Fruit fly (Drosophila melanogaster) Kc167 (cell line): ENCODE data around the gene CG12011.

Source experiments
- Myc ChIP-seq: fragments of >200 bp; optimal IDR thresholded peaks from 2 replicates; lab custom pipeline; 2017; ENCODE audit warnings: missing external identifiers
- Sin3A ChIP-seq: fragments of >200 bp; optimal IDR thresholded peaks from 2 replicates; lab custom pipeline; 2018; ENCODE audit warnings: missing external identifiers
- h ChIP-seq: fragments of >200 bp; optimal IDR thresholded peaks from 3 replicates; lab custom pipeline; 2018; ENCODE audit warnings: missing external identifiers
- insv ChIP-seq: fragments of >200 bp; optimal IDR thresholded peaks from 3 replicates; lab custom pipeline; 2018; ENCODE audit warnings: missing external identifiers
- psq ChIP-seq: fragments of >200 bp; optimal IDR thresholded peaks from 2 replicates; lab custom pipeline; 2017; ENCODE audit warnings: missing external identifiers
- ttk ChIP-seq: sonication (Bioruptor generic); optimal IDR thresholded peaks from 2 replicates; lab custom pipeline; 2017; ENCODE audit warnings: missing external identifiers

CG12011 gene

dm6 chr3L:1690727-1691413 lies 3.5 kb upstream of the CG12011 start:
- TF ChIP-seq Myc (lab: Kevin White, UChicago) (no peak), Sin3A (lab: Kevin White, UChicago) (no peak), insv (lab: Kevin White, UChicago) (no peak), ttk (lab: Kevin White, UChicago) (no peak), h (lab: Kevin White, UChicago) (no peak), psq (lab: Kevin White, UChicago) (no peak)

dm6 chr3L:1692122-1692786 lies 2.2 kb upstream of the CG12011 start:
- TF ChIP-seq insv (lab: Kevin White, UChicago), result no peak
- no peak for TF ChIP-seq Myc (lab: Kevin White, UChicago)
- TF ChIP-seq ttk (lab: Kevin White, UChicago), result no peak
- no peak for TF ChIP-seq h (lab: Kevin White, UChicago)
- no peak for TF ChIP-seq psq (lab: Kevin White, UChicago)
- TF ChIP-seq Sin3A (lab: Kevin White, UChicago), result no peak

DNA sequence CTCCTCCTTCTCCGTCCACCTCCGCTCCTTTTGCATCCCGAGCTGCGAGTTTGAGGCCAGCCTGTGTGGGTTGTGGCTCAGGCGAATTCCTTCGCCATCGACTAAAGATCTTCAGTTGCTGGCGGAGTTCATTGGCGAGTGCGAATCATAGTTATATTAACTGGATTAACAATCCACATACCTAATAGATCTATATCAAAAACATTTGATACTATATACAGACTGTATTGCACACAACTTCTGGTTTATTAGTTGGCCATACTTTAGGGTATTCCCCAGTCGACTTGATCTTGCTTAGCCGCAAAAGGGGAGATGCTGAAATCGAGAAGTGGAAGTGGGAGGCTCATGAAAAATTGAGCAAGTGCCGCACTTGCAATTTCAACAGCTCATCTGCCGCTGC lies 1.6 kb upstream of the CG12011 start:
- TF ChIP-seq ttk (lab: Kevin White, UChicago) (no peak), Myc (lab: Kevin White, UChicago) (no peak), h (lab: Kevin White, UChicago) (no peak), insv (lab: Kevin White, UChicago) (no peak), Sin3A (lab: Kevin White, UChicago) (no peak), psq (lab: Kevin White, UChicago) (no peak)

DNA sequence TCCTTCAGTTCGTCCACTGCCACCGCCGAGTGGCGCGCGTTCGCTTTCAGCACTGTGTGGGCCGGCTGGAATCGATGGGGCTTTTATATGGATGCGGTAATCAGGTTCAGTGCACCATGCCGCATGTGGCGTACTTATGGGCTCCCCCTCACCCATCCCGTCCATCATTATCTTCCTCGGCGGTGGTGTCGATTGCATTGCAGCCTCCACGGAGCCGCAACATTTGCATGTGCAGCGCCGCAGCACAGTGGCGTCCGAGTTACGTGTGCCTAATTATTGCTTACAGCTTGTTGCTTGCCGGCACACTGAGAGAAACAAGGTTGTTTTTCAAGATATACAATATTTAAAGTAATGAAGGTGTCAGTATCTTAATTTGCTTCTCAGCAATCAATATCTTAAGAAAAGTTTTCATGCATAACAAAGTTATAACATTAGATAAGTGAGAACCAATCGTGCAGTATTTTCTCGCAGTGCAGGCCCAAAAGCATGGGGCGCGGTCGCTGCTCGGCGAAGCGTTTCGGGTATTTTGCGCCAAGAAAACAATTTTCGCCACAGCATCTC lies 8.0 kb downstream of the CG12011 start, which contains the start of gene CG13931:
TSS of gene CG13931 (minus strand) at position 41 of the 561 bp plus-strand sequence.
- TF ChIP-seq Sin3A (lab: Kevin White, UChicago) (no peak), ttk (lab: Kevin White, UChicago) (no peak), insv (lab: Kevin White, UChicago) (no peak), psq (lab: Kevin White, UChicago) (no peak), h (lab: Kevin White, UChicago) (no peak), Myc (lab: Kevin White, UChicago) (no peak)

- TF ChIP-seq insv (lab: Kevin White, UChicago) (no peak), Sin3A (lab: Kevin White, UChicago) (no peak), h (lab: Kevin White, UChicago) (no peak), Myc (lab: Kevin White, UChicago) (no peak)
Measured at dm6 chr3L:1709161-1709560, 14.7 kb downstream of the CG12011 start.

DNA sequence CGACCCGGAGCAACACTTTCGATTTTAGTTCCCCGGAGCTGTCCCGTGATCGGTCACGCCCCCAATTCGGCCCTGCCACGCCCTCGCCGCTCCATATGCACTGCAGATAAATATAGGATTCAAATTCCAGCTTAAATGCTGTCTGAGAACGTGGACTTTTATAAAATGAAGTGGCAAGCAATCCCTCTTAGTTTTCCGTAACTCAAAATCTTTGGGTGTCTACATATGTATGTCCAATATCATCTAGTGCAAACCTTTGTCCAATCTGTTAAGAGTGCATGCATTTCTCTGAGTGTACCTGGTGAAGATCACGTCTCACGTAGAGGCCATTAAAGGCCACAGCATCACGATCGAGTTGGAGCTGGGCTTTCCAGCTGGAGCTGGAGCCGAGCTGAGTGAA lies 16.1 kb downstream of the CG12011 start:
- no peak for TF ChIP-seq ttk (lab: Kevin White, UChicago)
- TF ChIP-seq Myc (lab: Kevin White, UChicago), result no peak
- no peak for TF ChIP-seq h (lab: Kevin White, UChicago)
- no peak for TF ChIP-seq psq (lab: Kevin White, UChicago)
- no peak for TF ChIP-seq insv (lab: Kevin White, UChicago)
- TF ChIP-seq Sin3A (lab: Kevin White, UChicago), result no peak

dm6 chr3L:1711218-1711617 lies 16.8 kb downstream of the CG12011 start:
- TF ChIP-seq Sin3A (lab: Kevin White, UChicago), result no peak

DNA sequence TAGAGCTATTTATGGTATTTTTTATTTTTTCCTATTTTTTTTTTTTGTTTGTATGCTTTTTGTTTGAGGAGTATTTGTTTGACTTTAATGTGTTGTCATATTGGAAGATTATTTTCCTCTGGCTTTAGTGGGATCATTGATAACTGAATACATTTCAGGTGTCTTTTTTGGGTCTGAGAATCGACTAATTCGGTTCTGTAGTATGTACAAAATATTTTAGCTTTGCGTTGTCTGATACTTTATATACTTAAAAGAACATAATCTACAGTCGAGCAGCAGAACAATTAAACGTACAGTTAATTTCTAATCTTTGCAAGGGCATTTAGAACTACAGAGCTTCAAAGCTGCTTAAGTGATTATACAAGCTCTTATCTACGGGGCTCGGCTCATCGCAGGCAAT lies 28.6 kb downstream of the CG12011 start, which contains the start of gene CG18171:
TSS of gene CG18171 (minus strand) at position 101 of the 400 bp plus-strand sequence.
- no peak for TF ChIP-seq insv (lab: Kevin White, UChicago)
- TF ChIP-seq h (lab: Kevin White, UChicago), result no peak
- TF ChIP-seq Sin3A (lab: Kevin White, UChicago), result no peak
- TF ChIP-seq ttk (lab: Kevin White, UChicago), result no peak
- TF ChIP-seq Myc (lab: Kevin White, UChicago), result no peak

- TF ChIP-seq insv (lab: Kevin White, UChicago), result no peak
Measured at dm6 chr3L:1724090-1724489, 29.7 kb downstream of the CG12011 start, which contains the start of gene CG12035. CG12035 (plus strand) TSS chr3L:1724390.

- TF ChIP-seq ttk (lab: Kevin White, UChicago) (no peak), Myc (lab: Kevin White, UChicago) (no peak), psq (lab: Kevin White, UChicago) (no peak), insv (lab: Kevin White, UChicago) (no peak), Sin3A (lab: Kevin White, UChicago) (no peak), h (lab: Kevin White, UChicago) (no peak)
Measured at dm6 chr3L:1726747-1727146, 32.3 kb downstream of the CG12011 start.

DNA sequence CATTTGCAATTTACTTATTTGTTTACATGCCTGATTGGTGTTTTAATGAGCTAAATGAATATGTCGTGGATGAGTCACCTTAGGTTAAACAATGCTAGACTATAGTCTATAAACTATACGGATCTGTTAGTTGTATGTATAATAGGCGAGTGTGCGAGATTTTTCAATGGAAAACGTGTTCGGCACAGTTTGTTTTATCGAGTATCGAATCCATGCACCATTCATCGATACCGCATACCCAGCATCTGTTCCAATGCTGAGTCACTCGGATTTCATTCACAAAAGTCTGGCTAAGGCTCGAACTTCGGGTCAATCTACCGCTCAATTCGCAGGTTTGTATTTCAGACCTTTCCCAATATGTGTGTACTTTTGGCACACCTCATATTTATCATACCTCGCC lies 33.0 kb downstream of the CG12011 start:
- no peak for TF ChIP-seq Myc (lab: Kevin White, UChicago)
- no peak for TF ChIP-seq Sin3A (lab: Kevin White, UChicago)
- TF ChIP-seq h (lab: Kevin White, UChicago), result no peak
- TF ChIP-seq psq (lab: Kevin White, UChicago), result no peak
- no peak for TF ChIP-seq ttk (lab: Kevin White, UChicago)
- no peak for TF ChIP-seq insv (lab: Kevin White, UChicago)
